Fruit fly (Drosophila melanogaster): ENCODE results near the gene CG6144.

CG6144 gene

DNA sequence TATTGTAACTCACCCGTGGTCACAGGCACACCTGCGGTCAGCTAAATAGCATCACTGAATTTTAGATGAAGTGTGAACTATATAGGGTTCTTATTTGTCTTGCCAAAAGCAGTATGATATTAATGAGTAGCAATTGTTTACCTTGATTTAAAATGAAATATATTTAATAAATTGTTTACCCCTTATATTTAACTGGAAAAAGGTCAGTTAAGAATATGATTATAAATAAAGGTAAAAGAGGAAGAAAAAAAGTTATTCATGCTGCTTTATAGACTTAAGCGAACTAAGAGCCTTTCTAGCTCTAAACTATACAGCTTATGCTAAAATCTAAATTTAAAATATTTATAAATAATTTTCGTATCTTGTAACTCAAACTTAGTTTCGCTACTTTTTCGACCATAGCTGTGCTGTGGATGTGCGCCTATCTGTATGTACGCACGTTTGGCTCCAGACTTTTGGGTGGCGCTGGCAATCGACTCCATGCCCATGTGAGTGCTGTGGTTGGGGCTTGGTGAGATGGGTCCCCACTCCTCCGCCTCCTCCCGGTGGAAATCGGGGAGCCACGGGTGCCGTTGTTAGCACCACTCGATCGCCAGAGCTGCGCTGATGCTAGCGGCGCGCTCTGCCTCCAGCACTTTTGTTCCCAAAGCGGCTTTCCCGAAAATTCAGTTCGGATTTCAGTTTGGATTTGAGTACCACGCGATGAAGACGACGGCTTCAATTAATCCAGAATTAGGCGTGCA lies 46.3 kb upstream of the CG6144 start, which contains the start of gene loh (continued):
- peak; percentile 53 for TF ChIP-seq Hr3 (GFP tag; optimal IDR thresholded peaks at IDR 0.05)
- TF ChIP-seq CG18764 (GFP tag; optimal IDR thresholded peaks at IDR 0.05): no peak
- TF ChIP-seq CG12219 (GFP tag; optimal IDR thresholded peaks at IDR 0.05): peak; percentile 6
- peak; percentile 57; the same call in 1 of the 2 replicates for TF ChIP-seq Xrp1 (GFP tag; IDR thresholded peaks at IDR 0.05)
- TF ChIP-seq Med (GFP tag): peak; percentile 66
- peak in 1 of 2 experiments; percentile 67 for TF ChIP-seq Eip74EF (GFP tag; optimal IDR thresholded peaks at IDR 0.05)
- peak; percentile 75 for TF ChIP-seq sens (GFP tag)
- peak; percentile 42 for TF ChIP-seq twi (tag; optimal IDR thresholded peaks at IDR 0.05)
- no peak for TF ChIP-seq CkIIα-i1 (GFP tag; IDR thresholded peaks at IDR 0.05)
- no peak for TF ChIP-seq zf30C (GFP tag; optimal IDR thresholded peaks at IDR 0.05)
- TF ChIP-seq HmgD (GFP tag; optimal IDR thresholded peaks at IDR 0.05): no peak
- TF ChIP-seq gcm (GFP tag; optimal IDR thresholded peaks at IDR 0.05): no peak
- no peak for TF ChIP-seq mirr (GFP tag; optimal IDR thresholded peaks at IDR 0.05)
- TF ChIP-seq CG34224 (GFP tag; IDR thresholded peaks at IDR 0.05; ENCODE audit: partially characterized antibody): no peak
- peak; percentile 21 for TF ChIP-seq cato (GFP tag; optimal IDR thresholded peaks at IDR 0.05; ENCODE audit: borderline replicate concordance)
- peak; percentile 81 for TF ChIP-seq nmo (GFP tag; optimal IDR thresholded peaks at IDR 0.05)
- TF ChIP-seq CG6854 (GFP tag; optimal IDR thresholded peaks at IDR 0.05): peak; percentile 48
- no peak for TF ChIP-seq ash1 (GFP tag; optimal IDR thresholded peaks at IDR 0.05)
- no peak for TF ChIP-seq CG7271 (tag; optimal IDR thresholded peaks at IDR 0.05)
- no peak for TF ChIP-seq corto (GFP tag; optimal IDR thresholded peaks at IDR 0.05)
- TF ChIP-seq bigmax (GFP tag; optimal IDR thresholded peaks at IDR 0.05): no peak
- no peak for TF ChIP-seq slou (GFP tag; optimal IDR thresholded peaks at IDR 0.05)
- no peak for TF ChIP-seq CG31365 (tag; optimal IDR thresholded peaks at IDR 0.05)
- TF ChIP-seq CG14860 (GFP tag; IDR thresholded peaks at IDR 0.05; ENCODE audit: partially characterized antibody): no peak
- TF ChIP-seq CG12659 (GFP tag; optimal IDR thresholded peaks at IDR 0.05): peak; percentile 63
- TF ChIP-seq CG7839 (tag; optimal IDR thresholded peaks at IDR 0.05): no peak
- no peak for TF ChIP-seq repo (GFP tag; optimal IDR thresholded peaks at IDR 0.05)
- TF ChIP-seq pnt (GFP tag; optimal IDR thresholded peaks at IDR 0.05): no peak
- TF ChIP-seq CG9609 (GFP tag; optimal IDR thresholded peaks at IDR 0.05): no peak
- TF ChIP-seq unc-4 (GFP tag; IDR thresholded peaks at IDR 0.05; ENCODE audit: partially characterized antibody): no peak
- no peak for TF ChIP-seq ems (GFP tag; optimal IDR thresholded peaks at IDR 0.05)
- TF ChIP-seq pan (optimal IDR thresholded peaks at IDR 0.05): no peak
- peak in 1 of 2 experiments; percentile 38 for TF ChIP-seq pan (GFP tag; optimal IDR thresholded peaks at IDR 0.05 in 1 of 2, IDR thresholded peaks at IDR 0.05 in 1 of 2)
- TF ChIP-seq pita (GFP tag; optimal IDR thresholded peaks at IDR 0.05): no peak
- no peak for TF ChIP-seq CG7786 (GFP tag; optimal IDR thresholded peaks at IDR 0.05)
- no peak for TF ChIP-seq pho (GFP tag; optimal IDR thresholded peaks at IDR 0.05)
- TF ChIP-seq CG10565 (GFP tag; optimal IDR thresholded peaks at IDR 0.05): no peak
- peak; percentile 49; the same call in 1 of the 3 replicates for TF ChIP-seq CG11695 (GFP tag; IDR thresholded peaks at IDR 0.05)
- TF ChIP-seq CG32767 (GFP tag; IDR thresholded peaks at IDR 0.05): no peak
- TF ChIP-seq D19A (tag; optimal IDR thresholded peaks at IDR 0.05): peak; percentile 74
- TF ChIP-seq CG7745 (tag; optimal IDR thresholded peaks at IDR 0.05): no peak
- TF ChIP-seq sim (GFP tag; IDR thresholded peaks at IDR 0.05): no peak
- TF ChIP-seq E2f1 (GFP tag; IDR thresholded peaks at IDR 0.05): peak; percentile 17; the same call in 1 of the 2 replicates
- TF ChIP-seq CG10209 (GFP tag; optimal IDR thresholded peaks at IDR 0.05): peak; percentile 67
- TF ChIP-seq CG43689 (GFP tag; IDR thresholded peaks at IDR 0.05): no peak
- TF ChIP-seq zfh2 (GFP tag; optimal IDR thresholded peaks at IDR 0.05): no peak
- no peak for TF ChIP-seq pros (GFP tag; optimal IDR thresholded peaks at IDR 0.05)
- TF ChIP-seq jumu (GFP tag; optimal IDR thresholded peaks at IDR 0.05): no peak
- no peak for TF ChIP-seq CG9817 (tag; optimal IDR thresholded peaks at IDR 0.05)

Data from whole organism, embryonic.